Fruit fly (Drosophila melanogaster): ENCODE data around the gene kairos.

dm6 chrX:18319912-18320520, 36.0 kb downstream of the kairos start:
- TF ChIP-seq CG6276 (GFP tag; optimal IDR thresholded peaks at IDR 0.05) (no peak), Sox102F (GFP tag; optimal IDR thresholded peaks at IDR 0.05) (peak; percentile 42), OdsH (GFP tag; optimal IDR thresholded peaks at IDR 0.05) (peak; percentile 36), esn (GFP tag; optimal IDR thresholded peaks at IDR 0.05) (peak; percentile 56), CG4318 (GFP tag; optimal IDR thresholded peaks at IDR 0.05) (no peak), vri (GFP tag; optimal IDR thresholded peaks at IDR 0.05) (no peak), Lpt (GFP tag; optimal IDR thresholded peaks at IDR 0.05) (no peak), CG11294 (GFP tag; IDR thresholded peaks at IDR 0.05) (no peak), fd59A (GFP tag; optimal IDR thresholded peaks at IDR 0.05) (no peak), Ets96B (tag; optimal IDR thresholded peaks at IDR 0.05) (no peak)

Data from whole organism, prepupa.